Worm (Caenorhabditis elegans): Measurements from ENCODE around the gene C08B6.5.
A peak's percentile ranks its signal among the peaks of the same experiment; 100 is the strongest.

DNA sequence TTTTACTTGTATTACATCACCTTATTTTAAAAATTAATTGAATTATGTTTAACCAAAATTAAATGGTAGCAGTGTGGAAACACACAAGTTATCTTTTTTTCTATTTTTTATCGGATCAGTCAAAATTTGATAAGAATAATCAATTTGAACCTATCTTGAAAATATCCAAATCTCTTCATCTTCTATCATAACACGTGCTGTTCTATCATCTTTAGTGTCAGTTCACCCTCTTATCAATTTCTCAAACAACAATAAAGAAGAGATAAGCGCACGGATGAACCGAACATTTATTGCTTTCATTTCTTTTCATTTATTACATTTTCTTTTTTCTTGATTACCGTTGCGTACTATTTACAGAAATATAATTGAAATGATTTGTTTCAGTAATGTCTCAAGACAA lies 30.5 kb upstream of the C08B6.5 start, which contains the start of gene R04B5.5:
- TF ChIP-seq lin-40 (tag; optimal IDR thresholded peaks at IDR 0.05) (peak; percentile 33), ztf-25 (GFP tag; IDR thresholded peaks at IDR 0.05) (no peak), pha-4 (tag; optimal IDR thresholded peaks at IDR 0.05) (no peak), F57A8.1 (GFP tag; optimal IDR thresholded peaks at IDR 0.05) (no peak)
